Fruit fly (Drosophila melanogaster) whole organism, wandering third instar larva: ENCODE data around the gene Sas-6.

Source experiments
- Abd-B ChIP-seq: fragments of >200 bp; optimal IDR thresholded peaks from 2 replicates; lab custom pipeline; 2017; ENCODE audit warnings: missing biosample characterization, missing genetic modification characterization
- CrebA ChIP-seq: fragments of 200-800 bp; sonication (Bioruptor generic); optimal IDR thresholded peaks from 2 replicates; lab custom pipeline; 2016; ENCODE audit warnings: missing biosample characterization, mild to moderate bottlenecking, missing genetic modification characterization, borderline replicate concordance
- Dfd ChIP-seq: fragments of >200 bp; optimal IDR thresholded peaks from 2 replicates; lab custom pipeline; 2017; ENCODE audit warnings: missing biosample characterization, missing genetic modification characterization
- HLH106 ChIP-seq: fragments of 200-800 bp; optimal IDR thresholded peaks from 3 replicates; lab custom pipeline; 2019; ENCODE audit warnings: missing biosample characterization, mild to moderate bottlenecking, missing genetic modification characterization, moderate library complexity
- Hr78 ChIP-seq: fragments of >200 bp; optimal IDR thresholded peaks from 2 replicates; lab custom pipeline; 2017; ENCODE audit warnings: missing biosample characterization, missing genetic modification characterization
- Myc ChIP-seq: fragments of >200 bp; optimal IDR thresholded peaks from 2 replicates; lab custom pipeline; 2017
- OdsH ChIP-seq: fragments of 200-800 bp; sonication (Bioruptor generic); optimal IDR thresholded peaks from 2 replicates; lab custom pipeline; 2016; ENCODE audit warnings: missing biosample characterization, mild to moderate bottlenecking, missing genetic modification characterization
- dmrt93B ChIP-seq: fragments of 200-800 bp; sonication (Bioruptor generic); optimal IDR thresholded peaks from 2 replicates; lab custom pipeline; 2018; ENCODE audit warnings: missing biosample characterization, mild to moderate bottlenecking, missing genetic modification characterization
- foxo ChIP-seq, 2 experiments: fragments of 200-800 bp; sonication (Bioruptor generic); optimal IDR thresholded peaks; 2 replicates in 1 of 2; 3 replicates in 1 of 2; lab custom pipeline; 2016 to 2017; ENCODE audit warnings: missing biosample characterization in 2 of 2, missing genetic modification characterization in 2 of 2
- h ChIP-seq: fragments of 200-800 bp; sonication (Bioruptor generic); optimal IDR thresholded peaks from 3 replicates; lab custom pipeline; 2016; ENCODE audit warnings: missing biosample characterization, mild to moderate bottlenecking, missing genetic modification characterization
- lola ChIP-seq: fragments of >200 bp; optimal IDR thresholded peaks from 2 replicates; lab custom pipeline; 2017; ENCODE audit warnings: missing biosample characterization, missing genetic modification characterization
- sv ChIP-seq: fragments of 200-800 bp; sonication (Bioruptor generic); optimal IDR thresholded peaks from 3 replicates; lab custom pipeline; 2016; ENCODE audit warnings: missing biosample characterization, missing genetic modification characterization
- usp ChIP-seq: fragments of >200 bp; optimal IDR thresholded peaks from 2 replicates; lab custom pipeline; 2017; ENCODE audit warnings: missing biosample characterization, missing genetic modification characterization

- TF ChIP-seq Dfd (GFP tag; lab: Kevin White, UChicago) (no peak), lola (no peak), usp (no peak), HLH106 (tag; lab: Kevin White, UChicago) (no peak), dmrt93B (GFP tag; lab: Kevin White, UChicago) (no peak), OdsH (GFP tag; lab: Kevin White, UChicago) (peak; percentile 38), Abd-B (no peak), sv (GFP tag; lab: Kevin White, UChicago) (no peak), h (peak; percentile 68), Myc (no peak), CrebA (GFP tag; lab: Kevin White, UChicago) (no peak), Hr78 (GFP tag; lab: Kevin White, UChicago) (no peak), foxo (GFP tag; optimal IDR thresholded peaks at IDR 0.05; lab: Kevin White, UChicago) (peak in 1 of 2 experiments; percentile 67)
Measured at dm6 chr3R:30012602-30013489, 17.7 kb downstream of the Sas-6 start.
